Worm (Caenorhabditis elegans): ENCODE data around the gene nhr-241.

ce11 chrV:18750445-18750844 is 51.2 kb downstream of the nhr-241 start, which contains the start of the genes F11D11.21 and F11D11.12:
- TF ChIP-seq F13C5.2 (tag; optimal IDR thresholded peaks at IDR 0.05) (no peak), ama-1 (optimal IDR thresholded peaks at IDR 0.05) (no peak), scrt-1 (GFP tag; IDR thresholded peaks at IDR 0.05) (no peak), tra-4 (tag; optimal IDR thresholded peaks at IDR 0.05) (no peak), hmbx-1 (tag; optimal IDR thresholded peaks at IDR 0.05) (no peak), tbx-37 (GFP tag; conservative IDR thresholded peaks at IDR 0.05) (no peak), ceh-13 (GFP tag; optimal IDR thresholded peaks at IDR 0.05) (no peak), ets-7 (tag; optimal IDR thresholded peaks at IDR 0.05) (no peak), pes-1 (GFP tag; IDR thresholded peaks at IDR 0.05) (no peak), sea-1 (GFP tag; conservative IDR thresholded peaks at IDR 0.05) (no peak), aly-1 (tag; optimal IDR thresholded peaks at IDR 0.05) (no peak), hmg-4 (GFP tag; optimal IDR thresholded peaks at IDR 0.05) (no peak), ceh-36 (tag; optimal IDR thresholded peaks at IDR 0.05) (no peak), flt-1 (GFP tag; IDR thresholded peaks at IDR 0.05) (no peak)

All from whole organism, early embryonic.